Worm (Caenorhabditis elegans) whole organism, mixed stage, embryonic: ENCODE data around the gene math-14.

Experiments used
- M03D4.4 ChIP-seq: sonication (generic microtip); optimal IDR thresholded peaks from 2 replicates; lab custom pipeline; 2017; ENCODE audit warnings: mild to moderate bottlenecking, missing genetic modification characterization, missing compliant biosample characterization
- bed-3 ChIP-seq: fragments of 200-800 bp; sonication (Bioruptor generic); optimal IDR thresholded peaks from 3 replicates; lab custom pipeline; 2018; ENCODE audit warnings: mild to moderate bottlenecking, missing genetic modification characterization, moderate library complexity, missing compliant biosample characterization
- blmp-1 ChIP-seq: fragments of 150-350 bp; optimal IDR thresholded peaks from 2 replicates; lab custom pipeline; 2014; ENCODE audit warnings: missing biosample characterization, missing genetic modification characterization
- ceh-39 ChIP-seq: fragments of 150-350 bp; optimal IDR thresholded peaks from 2 replicates; lab custom pipeline; 2014; ENCODE audit warnings: missing biosample characterization, missing genetic modification characterization
- ceh-43 ChIP-seq: fragments of 200-800 bp; sonication (Bioruptor generic); optimal IDR thresholded peaks from 2 replicates; lab custom pipeline; 2018; ENCODE audit warnings: mild to moderate bottlenecking, missing genetic modification characterization, moderate library complexity, missing compliant biosample characterization
- ceh-83 ChIP-seq: fragments of 200-800 bp; sonication (Bioruptor generic); optimal IDR thresholded peaks from 2 replicates; lab custom pipeline; 2018; ENCODE audit warnings: mild to moderate bottlenecking, missing genetic modification characterization, missing compliant biosample characterization
- cnd-1 ChIP-seq: fragments of 200-800 bp; sonication (Bioruptor generic); optimal IDR thresholded peaks from 2 replicates; lab custom pipeline; 2018; ENCODE audit warnings: mild to moderate bottlenecking, missing genetic modification characterization, missing compliant biosample characterization
- drap-1 ChIP-seq: fragments of 200-800 bp; sonication (Bioruptor generic); optimal IDR thresholded peaks from 3 replicates; lab custom pipeline; 2018; ENCODE audit warnings: mild to moderate bottlenecking, missing genetic modification characterization, missing compliant biosample characterization
- elt-1 ChIP-seq: sonication (generic microtip); optimal IDR thresholded peaks from 2 replicates; lab custom pipeline; 2017; ENCODE audit warnings: missing genetic modification characterization, mild to moderate bottlenecking, missing compliant biosample characterization, antibody characterized with exemption, moderate library complexity, borderline replicate concordance; ENCODE audit not compliant: insufficient read depth
- elt-3 ChIP-seq: fragments of 150-350 bp; optimal IDR thresholded peaks from 2 replicates; lab custom pipeline; 2014; ENCODE audit warnings: missing biosample characterization, missing genetic modification characterization
- flh-1 ChIP-seq: fragments of 200-800 bp; sonication (Bioruptor generic); optimal IDR thresholded peaks from 2 replicates; lab custom pipeline; 2018; ENCODE audit warnings: mild to moderate bottlenecking, missing genetic modification characterization, moderate library complexity, missing compliant biosample characterization
- ham-2 ChIP-seq: fragments of 200-800 bp; sonication (Bioruptor generic); optimal IDR thresholded peaks from 2 replicates; lab custom pipeline; 2018; ENCODE audit warnings: mild to moderate bottlenecking, missing genetic modification characterization, missing compliant biosample characterization
- hlh-1 ChIP-seq: fragments of 150-350 bp; optimal IDR thresholded peaks from 2 replicates; lab custom pipeline; 2014; ENCODE audit warnings: missing biosample characterization, missing genetic modification reagents, missing genetic modification characterization
- lin-32 ChIP-seq: fragments of 200-800 bp; sonication (Bioruptor generic); optimal IDR thresholded peaks from 2 replicates; lab custom pipeline; 2018; ENCODE audit warnings: mild to moderate bottlenecking, missing genetic modification characterization, missing compliant biosample characterization
- lsy-2 ChIP-seq: fragments of 150-350 bp; optimal IDR thresholded peaks from 2 replicates; lab custom pipeline; 2014; ENCODE audit warnings: missing biosample characterization, missing genetic modification characterization
- mab-5 ChIP-seq: fragments of 150-350 bp; optimal IDR thresholded peaks from 2 replicates; lab custom pipeline; 2014; ENCODE audit warnings: missing biosample characterization, missing genetic modification characterization
- mep-1 ChIP-seq: fragments of 150-350 bp; optimal IDR thresholded peaks from 2 replicates; lab custom pipeline; 2017; ENCODE audit warnings: missing biosample characterization, missing genetic modification reagents, missing genetic modification characterization, inconsistent platforms
- mls-2 ChIP-seq: sonication (generic microtip); optimal IDR thresholded peaks from 2 replicates; lab custom pipeline; 2016; ENCODE audit warnings: mild to moderate bottlenecking, missing genetic modification characterization, moderate library complexity, missing compliant biosample characterization
- nhr-12 ChIP-seq: fragments of 150-350 bp; optimal IDR thresholded peaks from 2 replicates; lab custom pipeline; 2014; ENCODE audit warnings: missing biosample characterization, missing genetic modification characterization
- nhr-28 ChIP-seq: fragments of 150-350 bp; optimal IDR thresholded peaks from 2 replicates; lab custom pipeline; 2014; ENCODE audit warnings: missing biosample characterization, missing genetic modification characterization
- nhr-76 ChIP-seq: sonication (generic microtip); optimal IDR thresholded peaks from 2 replicates; lab custom pipeline; 2017; ENCODE audit warnings: missing biosample characterization, missing genetic modification characterization
- pha-4 ChIP-seq: fragments of 150-350 bp; optimal IDR thresholded peaks from 2 replicates; lab custom pipeline; 2018; ENCODE audit warnings: missing biosample characterization, missing genetic modification reagents, missing genetic modification characterization
- sem-2 ChIP-seq: fragments of 200-800 bp; sonication (Bioruptor generic); optimal IDR thresholded peaks from 2 replicates; lab custom pipeline; 2018; ENCODE audit warnings: mild to moderate bottlenecking, missing genetic modification characterization, missing compliant biosample characterization
- sptf-1 ChIP-seq: sonication (generic microtip); optimal IDR thresholded peaks from 2 replicates; lab custom pipeline; 2017; ENCODE audit warnings: mild to moderate bottlenecking, missing genetic modification characterization, moderate library complexity, missing compliant biosample characterization
- tbx-8 ChIP-seq: fragments of 200-800 bp; sonication (Bioruptor generic); optimal IDR thresholded peaks from 2 replicates; lab custom pipeline; 2018; ENCODE audit warnings: mild to moderate bottlenecking, missing genetic modification characterization, moderate library complexity, missing compliant biosample characterization
- unc-120 ChIP-seq: sonication (generic microtip); optimal IDR thresholded peaks from 2 replicates; lab custom pipeline; 2017; ENCODE audit warnings: missing genetic modification characterization, missing compliant biosample characterization; ENCODE audit not compliant: poor library complexity, severe bottlenecking
- unc-39 ChIP-seq: fragments of 150-350 bp; optimal IDR thresholded peaks from 2 replicates; lab custom pipeline; 2014; ENCODE audit warnings: missing biosample characterization, missing genetic modification characterization
- unc-62 ChIP-seq: fragments of 150-350 bp; optimal IDR thresholded peaks from 2 replicates; lab custom pipeline; 2014; ENCODE audit warnings: missing biosample characterization, missing genetic modification reagents, missing genetic modification characterization
- zip-8 ChIP-seq: fragments of 150-350 bp; optimal IDR thresholded peaks from 2 replicates; lab custom pipeline; 2014; ENCODE audit warnings: missing biosample characterization, missing genetic modification characterization
- ztf-11 ChIP-seq: fragments of 150-350 bp; optimal IDR thresholded peaks from 2 replicates; lab custom pipeline; 2014; ENCODE audit warnings: missing biosample characterization, missing genetic modification characterization

The math-14 gene

ce11 chrII:1899934-1900333 lies 30.7 kb downstream of the math-14 start, which contains the start of gene math-24:
Gene math-24, plus strand, starts transcription at chrII:1900234.
- TF ChIP-seq mab-5 (tag; lab: Kevin White, UChicago) (no peak), ceh-83 (GFP tag; lab: Kevin White, UChicago) (no peak), elt-3 (tag; lab: Kevin White, UChicago) (no peak), unc-39 (no peak), bed-3 (GFP tag; lab: Kevin White, UChicago) (no peak), M03D4.4 (tag; lab: Kevin White, UChicago) (no peak)

DNA sequence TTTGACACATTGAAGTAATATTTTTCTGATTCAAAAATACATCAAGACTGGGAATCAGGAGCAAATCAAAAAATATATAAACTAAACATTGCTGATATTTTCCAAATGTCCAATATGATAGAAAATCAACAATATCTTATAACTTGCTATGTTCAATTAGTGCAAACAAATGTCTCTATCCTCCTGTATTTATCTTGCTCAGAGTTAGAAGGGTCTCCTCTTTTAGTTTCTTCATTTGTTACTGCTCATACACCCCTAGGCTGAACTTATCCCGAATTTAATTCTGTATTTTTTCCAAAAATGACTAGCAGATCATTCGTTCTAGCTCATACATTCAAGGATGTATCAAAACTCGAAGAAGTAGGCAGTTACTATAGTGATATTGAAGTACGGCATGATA lies 32.8 kb downstream of the math-14 start, which contains the start of gene math-23:
TSS of gene math-23 (plus strand) at position 301 of the 400 bp plus-strand sequence.
- TF ChIP-seq ceh-43 (no peak), unc-120 (tag; lab: Kevin White, UChicago) (no peak), flh-1 (no peak), ceh-83 (GFP tag; lab: Kevin White, UChicago) (no peak), cnd-1 (no peak), ztf-11 (no peak), unc-39 (no peak), nhr-76 (tag; lab: Kevin White, UChicago) (no peak), drap-1 (no peak), ham-2 (GFP tag; lab: Kevin White, UChicago) (no peak), sptf-1 (tag; lab: Kevin White, UChicago) (no peak)

DNA sequence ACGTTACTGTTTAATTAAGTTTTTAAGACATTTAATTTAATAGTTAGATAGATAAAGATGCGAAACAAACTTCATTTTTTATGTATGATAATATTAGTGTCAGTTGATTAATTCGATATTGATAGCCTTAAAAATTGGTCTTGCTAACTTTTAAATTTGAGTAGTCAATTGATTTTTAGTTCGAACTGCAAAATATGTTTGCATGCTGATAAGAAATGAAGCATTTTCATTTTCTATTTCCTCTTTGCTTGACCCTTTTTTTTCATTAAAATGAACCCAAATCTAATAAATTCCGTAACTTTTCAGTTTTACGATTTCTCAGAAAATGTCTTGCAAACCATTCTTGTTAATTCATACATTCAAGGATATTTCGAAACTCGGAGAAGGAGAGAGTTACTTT lies 35.9 kb downstream of the math-14 start, which contains the start of gene math-22:
TSS of gene math-22 (plus strand) at position 301 of the 400 bp plus-strand sequence.
- TF ChIP-seq unc-39 (no peak), sem-2 (no peak), ceh-39 (tag; lab: Kevin White, UChicago) (no peak), bed-3 (GFP tag; lab: Kevin White, UChicago) (no peak), mab-5 (tag; lab: Kevin White, UChicago) (no peak), ham-2 (GFP tag; lab: Kevin White, UChicago) (no peak), zip-8 (no peak), mep-1 (no peak), nhr-76 (tag; lab: Kevin White, UChicago) (no peak), lsy-2 (tag; lab: Kevin White, UChicago) (no peak), blmp-1 (tag; lab: Kevin White, UChicago) (no peak), drap-1 (no peak), cnd-1 (no peak), nhr-12 (no peak), elt-1 (tag; lab: Kevin White, UChicago) (no peak), tbx-8 (no peak), mls-2 (tag; lab: Kevin White, UChicago) (no peak), lin-32 (no peak), hlh-1 (no peak)

DNA sequence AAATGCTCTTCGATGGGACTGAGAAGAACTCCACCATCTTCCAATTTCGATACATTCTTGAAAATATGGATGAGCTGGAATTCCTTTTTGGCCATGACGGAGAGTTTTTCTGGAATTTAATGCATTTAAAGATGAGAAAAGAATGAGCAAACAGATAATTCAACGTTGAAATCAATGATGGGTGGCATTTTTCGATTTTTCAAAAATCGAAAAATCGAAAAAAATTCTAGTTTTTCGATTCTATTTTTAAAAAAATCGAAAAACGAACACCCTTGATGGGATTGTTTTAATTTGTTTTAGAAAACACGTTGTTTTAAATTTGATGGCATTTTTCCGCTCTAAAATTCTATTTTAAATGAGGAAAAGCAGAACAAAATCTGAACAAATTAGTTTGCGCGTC lies 43.5 kb downstream of the math-14 start, which contains the start of gene math-31:
TSS of gene math-31 (minus strand) at position 101 of the 400 bp plus-strand sequence.
- no peak for TF ChIP-seq pha-4 (tag; lab: Kevin White, UChicago)
- no peak for TF ChIP-seq mls-2 (tag; lab: Kevin White, UChicago)

DNA sequence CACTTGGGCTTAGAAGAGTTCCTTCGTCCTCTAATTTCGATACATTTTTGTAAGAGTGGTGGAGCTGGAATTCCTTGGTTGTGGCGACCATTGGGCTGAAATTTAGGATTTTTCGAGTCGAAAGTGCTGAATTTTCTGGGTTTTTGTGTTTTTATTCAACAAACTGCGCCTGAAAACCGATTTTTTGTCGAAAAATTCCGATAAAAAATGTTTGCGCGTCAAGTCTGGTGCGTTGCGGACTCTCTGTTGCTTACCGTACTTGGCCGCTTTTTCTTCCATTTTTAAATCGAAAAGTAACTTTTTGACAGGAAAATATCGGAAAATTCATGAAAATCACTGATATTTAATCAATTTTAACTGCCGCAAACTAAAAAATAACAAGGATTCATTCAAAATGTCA lies 48.6 kb downstream of the math-14 start, which contains the start of gene bath-4:
TSS of gene bath-4 (minus strand) at position 101 of the 400 bp plus-strand sequence.
- no peak for TF ChIP-seq lsy-2 (tag; lab: Kevin White, UChicago)
- no peak for TF ChIP-seq nhr-12
- TF ChIP-seq zip-8 = no peak
- TF ChIP-seq sptf-1 (tag; lab: Kevin White, UChicago) = no peak
- no peak for TF ChIP-seq unc-120 (tag; lab: Kevin White, UChicago)
- TF ChIP-seq ceh-39 (tag; lab: Kevin White, UChicago) = no peak
- no peak for TF ChIP-seq nhr-28 (tag; lab: Kevin White, UChicago)
- TF ChIP-seq unc-62 (GFP tag; lab: Kevin White, UChicago) = no peak
